Worm (Caenorhabditis elegans) whole organism, mixed stage, embryonic: Measurements from ENCODE around the gene spp-20.

Experiments
- blmp-1 ChIP-seq: fragments of 150-350 bp; optimal IDR thresholded peaks from 2 replicates; lab custom pipeline; 2014; ENCODE audit warnings: missing biosample characterization, missing genetic modification characterization
- ceh-43 ChIP-seq: fragments of 200-800 bp; sonication (Bioruptor generic); optimal IDR thresholded peaks from 2 replicates; lab custom pipeline; 2018; ENCODE audit warnings: mild to moderate bottlenecking, missing genetic modification characterization, moderate library complexity, missing compliant biosample characterization
- ceh-83 ChIP-seq: fragments of 200-800 bp; sonication (Bioruptor generic); optimal IDR thresholded peaks from 2 replicates; lab custom pipeline; 2018; ENCODE audit warnings: mild to moderate bottlenecking, missing genetic modification characterization, missing compliant biosample characterization
- elt-3 ChIP-seq: fragments of 150-350 bp; optimal IDR thresholded peaks from 2 replicates; lab custom pipeline; 2014; ENCODE audit warnings: missing biosample characterization, missing genetic modification characterization
- nhr-12 ChIP-seq: fragments of 150-350 bp; optimal IDR thresholded peaks from 2 replicates; lab custom pipeline; 2014; ENCODE audit warnings: missing biosample characterization, missing genetic modification characterization
- nhr-237 ChIP-seq: fragments of 150-350 bp; optimal IDR thresholded peaks from 2 replicates; lab custom pipeline; 2014; ENCODE audit warnings: missing biosample characterization, missing genetic modification characterization
- nhr-28 ChIP-seq: fragments of 150-350 bp; optimal IDR thresholded peaks from 2 replicates; lab custom pipeline; 2014; ENCODE audit warnings: missing biosample characterization, missing genetic modification characterization
- pha-4 ChIP-seq: fragments of 150-350 bp; optimal IDR thresholded peaks from 2 replicates; lab custom pipeline; 2018; ENCODE audit warnings: missing biosample characterization, missing genetic modification reagents, missing genetic modification characterization
- snpc-4 ChIP-seq: fragments of 150-350 bp; optimal IDR thresholded peaks from 2 replicates; lab custom pipeline; 2014; ENCODE audit warnings: missing biosample characterization, missing genetic modification characterization
- ztf-11 ChIP-seq: fragments of 150-350 bp; optimal IDR thresholded peaks from 2 replicates; lab custom pipeline; 2014; ENCODE audit warnings: missing biosample characterization, missing genetic modification characterization

ce11 chrV:6559585-6559984 is 1.6 kb upstream of the spp-20 start:
- TF ChIP-seq nhr-237 (tag; lab: Kevin White, UChicago) (no peak), snpc-4 (tag; lab: Kevin White, UChicago) (no peak), blmp-1 (no peak), pha-4 (tag; lab: Kevin White, UChicago) (no peak), nhr-12 (tag; lab: Kevin White, UChicago) (no peak), nhr-28 (tag; lab: Kevin White, UChicago) (no peak), elt-3 (tag; lab: Kevin White, UChicago) (no peak), ztf-11 (tag; lab: Kevin White, UChicago) (no peak), ceh-83 (GFP tag; lab: Kevin White, UChicago) (no peak), ceh-43 (GFP tag; lab: Kevin White, UChicago) (no peak)
